Fruit fly (Drosophila melanogaster) whole organism, embryonic: Measurements from ENCODE around the gene dUTPase.

Experiments used
- CG10209 ChIP-seq: fragments of 200-800 bp; sonication (Bioruptor generic); optimal IDR thresholded peaks from 3 replicates; lab custom pipeline; 2017; ENCODE audit warnings: missing biosample characterization, mild to moderate bottlenecking, missing genetic modification characterization, missing genetic modification reagents
- CG12155 ChIP-seq: fragments of 200-800 bp; sonication (Bioruptor generic); optimal IDR thresholded peaks from 3 replicates; lab custom pipeline; 2016; ENCODE audit warnings: missing biosample characterization, missing genetic modification characterization
- CG12219 ChIP-seq: fragments of 200-800 bp; sonication (Bioruptor generic); optimal IDR thresholded peaks from 3 replicates; lab custom pipeline; 2018; ENCODE audit warnings: missing biosample characterization, mild to moderate bottlenecking, missing genetic modification characterization
- CG12299 ChIP-seq: fragments of 200-800 bp; sonication (Bioruptor generic); optimal IDR thresholded peaks from 2 replicates; lab custom pipeline; 2018; ENCODE audit warnings: missing biosample characterization, mild to moderate bottlenecking, missing genetic modification characterization
- CG12769 ChIP-seq: fragments of 200-800 bp; sonication (Bioruptor generic); optimal IDR thresholded peaks from 2 replicates; lab custom pipeline; 2019; ENCODE audit warnings: missing biosample characterization, mild to moderate bottlenecking, missing genetic modification characterization, moderate library complexity
- CG13296 ChIP-seq: fragments of 200-800 bp; sonication (Bioruptor generic); optimal IDR thresholded peaks from 3 replicates; lab custom pipeline; 2018; ENCODE audit warnings: missing biosample characterization, mild to moderate bottlenecking, missing genetic modification characterization
- CG13424 ChIP-seq: fragments of 200-800 bp; sonication (Bioruptor generic); optimal IDR thresholded peaks from 2 replicates; lab custom pipeline; 2019; ENCODE audit warnings: missing biosample characterization, mild to moderate bottlenecking, missing genetic modification characterization, moderate library complexity
- CG15269 ChIP-seq: fragments of 200-800 bp; sonication (Bioruptor generic); optimal IDR thresholded peaks from 2 replicates; lab custom pipeline; 2018; ENCODE audit warnings: missing biosample characterization, mild to moderate bottlenecking, missing genetic modification characterization, moderate library complexity
- CG1647 ChIP-seq: fragments of 200-800 bp; sonication (Bioruptor generic); optimal IDR thresholded peaks from 3 replicates; lab custom pipeline; 2016; ENCODE audit warnings: missing biosample characterization, missing genetic modification characterization
- CG2889 ChIP-seq: fragments of 200-800 bp; sonication (Bioruptor generic); IDR thresholded peaks from 3 replicates; pipeline ENCODE4 v1.3.6; 2022; ENCODE audit warnings: missing biosample characterization, missing genetic modification characterization
- CG32767 ChIP-seq: fragments of 200-800 bp; sonication (Bioruptor generic); IDR thresholded peaks from 2 replicates; pipeline ENCODE4 v1.3.6; 2022; ENCODE audit warnings: missing biosample characterization, missing genetic modification characterization
- CG33557 ChIP-seq: fragments of 200-800 bp; sonication (Bioruptor generic); optimal IDR thresholded peaks from 2 replicates; lab custom pipeline; 2019; ENCODE audit warnings: missing biosample characterization, mild to moderate bottlenecking, missing genetic modification characterization, moderate library complexity
- CG4360 ChIP-seq: fragments of 200-800 bp; sonication (Bioruptor generic); IDR thresholded peaks from 2 replicates; pipeline ENCODE4 v1.3.6; 2022; ENCODE audit warnings: missing biosample characterization, missing genetic modification characterization
- CG43689 ChIP-seq: fragments of 200-800 bp; sonication (Bioruptor generic); IDR thresholded peaks from 2 replicates; pipeline ENCODE4 v1.3.6; 2022; ENCODE audit warnings: missing biosample characterization, missing genetic modification characterization
- CG4424 ChIP-seq: fragments of 200-800 bp; sonication (Bioruptor generic); optimal IDR thresholded peaks from 3 replicates; lab custom pipeline; 2016; ENCODE audit warnings: missing biosample characterization, missing genetic modification characterization
- CG4617 ChIP-seq: fragments of 200-800 bp; sonication (Bioruptor generic); optimal IDR thresholded peaks from 3 replicates; lab custom pipeline; 2016; ENCODE audit warnings: missing biosample characterization, missing genetic modification characterization, borderline replicate concordance
- CG4820 ChIP-seq: fragments of 200-800 bp; sonication (Bioruptor generic); optimal IDR thresholded peaks from 3 replicates; lab custom pipeline; 2016; ENCODE audit warnings: missing biosample characterization, missing genetic modification characterization
- CG4854 ChIP-seq: fragments of 200-800 bp; sonication (Bioruptor generic); optimal IDR thresholded peaks from 2 replicates; lab custom pipeline; 2016; ENCODE audit warnings: missing biosample characterization, missing genetic modification characterization, inconsistent platforms
- CG6854 ChIP-seq: fragments of 200-800 bp; sonication (Bioruptor generic); optimal IDR thresholded peaks from 3 replicates; lab custom pipeline; 2017; ENCODE audit warnings: missing biosample characterization, mild to moderate bottlenecking, missing genetic modification characterization
- CrebB ChIP-seq: fragments of 200-800 bp; sonication (Bioruptor generic); optimal IDR thresholded peaks from 3 replicates; lab custom pipeline; 2018; ENCODE audit warnings: missing biosample characterization, mild to moderate bottlenecking, missing genetic modification characterization
- Elba2 ChIP-seq: fragments of 200-800 bp; sonication (Bioruptor generic); optimal IDR thresholded peaks from 3 replicates; lab custom pipeline; 2016; ENCODE audit warnings: missing biosample characterization, missing genetic modification characterization
- Gsc ChIP-seq: fragments of 200-800 bp; sonication (Bioruptor generic); IDR thresholded peaks from 2 replicates; pipeline ENCODE4 v1.3.6; 2022; ENCODE audit warnings: missing biosample characterization, missing genetic modification characterization
- Hand ChIP-seq: fragments of 200-800 bp; sonication (Bioruptor generic); optimal IDR thresholded peaks from 2 replicates; lab custom pipeline; 2017; ENCODE audit warnings: mild to moderate bottlenecking, missing biosample characterization, missing genetic modification reagents, missing genetic modification characterization
- Meics ChIP-seq: fragments of 200-800 bp; sonication (Bioruptor generic); optimal IDR thresholded peaks from 2 replicates; lab custom pipeline; 2017; ENCODE audit warnings: missing biosample characterization, mild to moderate bottlenecking, missing genetic modification characterization
- Nf-YB ChIP-seq: fragments of 200-800 bp; sonication (Bioruptor generic); optimal IDR thresholded peaks from 3 replicates; lab custom pipeline; 2019; ENCODE audit warnings: missing biosample characterization, mild to moderate bottlenecking, missing genetic modification characterization, moderate library complexity
- Nf-YC ChIP-seq: fragments of 200-800 bp; optimal IDR thresholded peaks from 3 replicates; lab custom pipeline; 2019; ENCODE audit warnings: missing biosample characterization, mild to moderate bottlenecking, missing genetic modification characterization, moderate library complexity
- Opbp ChIP-seq: fragments of 200-800 bp; sonication (Bioruptor generic); IDR thresholded peaks from 3 replicates; pipeline ENCODE4 v1.3.6; 2022; ENCODE audit warnings: missing biosample characterization, missing genetic modification characterization; ENCODE audit not compliant: partially characterized antibody
- Stat92E ChIP-seq, 3 experiments: fragments of >200 bp in 2 of 3; fragments of 200-800 bp in 1 of 3; sonication (Bioruptor generic) in 1 of 3; optimal IDR thresholded peaks; 2 replicates each; lab custom pipeline; 2017 to 2019; ENCODE audit warnings: missing biosample characterization in 3 of 3, missing genetic modification characterization in 3 of 3, mild to moderate bottlenecking in 1 of 3, moderate library complexity in 1 of 3
- TFAM ChIP-seq: fragments of 200-800 bp; sonication (Bioruptor generic); optimal IDR thresholded peaks from 2 replicates; lab custom pipeline; 2017; ENCODE audit warnings: missing biosample characterization, missing genetic modification characterization, inconsistent platforms
- abd-A ChIP-seq: fragments of 200-800 bp; sonication (Bioruptor generic); optimal IDR thresholded peaks from 3 replicates; lab custom pipeline; 2019; ENCODE audit warnings: missing biosample characterization, mild to moderate bottlenecking, missing genetic modification characterization, moderate library complexity
- ap ChIP-seq: fragments of 200-800 bp; sonication (Bioruptor generic); IDR thresholded peaks from 2 replicates; pipeline ENCODE4 v1.3.6; 2022; ENCODE audit warnings: missing biosample characterization, missing genetic modification characterization
- dan ChIP-seq: fragments of 200-800 bp; sonication (Bioruptor generic); IDR thresholded peaks from 2 replicates; pipeline ENCODE4 v1.3.6; 2022; ENCODE audit warnings: missing biosample characterization, missing genetic modification characterization
- danr ChIP-seq: fragments of 200-800 bp; sonication (Bioruptor generic); IDR thresholded peaks from 2 replicates; pipeline ENCODE4 v1.3.6; 2022; ENCODE audit warnings: missing biosample characterization, missing genetic modification characterization
- dpn ChIP-seq, 2 experiments: fragments of 200-800 bp; sonication (Bioruptor generic); optimal IDR thresholded peaks; 3 replicates each; lab custom pipeline; 2016; ENCODE audit warnings: missing biosample characterization in 2 of 2, missing genetic modification characterization in 2 of 2
- h ChIP-seq: fragments of >200 bp; optimal IDR thresholded peaks from 2 replicates; lab custom pipeline; 2017
- hkb ChIP-seq, 2 experiments: fragments of 200-800 bp in 1 of 2; fragments of >200 bp in 1 of 2; sonication (Bioruptor generic) in 1 of 2; IDR thresholded peaks in 1 of 2; optimal IDR thresholded peaks in 1 of 2; 2 replicates each; pipeline versions ENCODE4 v1.3.6 to Lab custom; 2017 to 2022; ENCODE audit warnings: missing biosample characterization in 1 of 2, missing genetic modification characterization in 1 of 2
- jing ChIP-seq: fragments of 200-800 bp; sonication (Bioruptor generic); optimal IDR thresholded peaks from 2 replicates; lab custom pipeline; 2018; ENCODE audit warnings: missing biosample characterization, mild to moderate bottlenecking, missing genetic modification characterization
- kay ChIP-seq: fragments of 200-800 bp; sonication (Bioruptor generic); optimal IDR thresholded peaks from 2 replicates; lab custom pipeline; 2016; ENCODE audit warnings: missing biosample characterization, missing genetic modification characterization
- lola ChIP-seq, 3 experiments: fragments of >200 bp in 2 of 3; fragments of 200-800 bp in 1 of 3; sonication (Bioruptor generic) in 1 of 3; optimal IDR thresholded peaks; 2 replicates each; lab custom pipeline; 2017 to 2019; ENCODE audit warnings: missing biosample characterization in 3 of 3, missing genetic modification characterization in 3 of 3, mild to moderate bottlenecking in 1 of 3, moderate library complexity in 1 of 3
- nerfin-1 ChIP-seq: fragments of 200-800 bp; sonication (Bioruptor generic); optimal IDR thresholded peaks from 3 replicates; lab custom pipeline; 2019; ENCODE audit warnings: missing biosample characterization, mild to moderate bottlenecking, missing genetic modification characterization, moderate library complexity
- pfk ChIP-seq: fragments of 200-800 bp; sonication (Bioruptor generic); optimal IDR thresholded peaks from 2 replicates; lab custom pipeline; 2018; ENCODE audit warnings: missing biosample characterization, mild to moderate bottlenecking, missing genetic modification characterization, moderate library complexity
- sob ChIP-seq: fragments of 200-800 bp; sonication (Bioruptor generic); IDR thresholded peaks from 2 replicates; pipeline ENCODE4 v1.3.6; 2022; ENCODE audit warnings: missing biosample characterization, missing genetic modification characterization
- tgo ChIP-seq: fragments of 200-800 bp; sonication (Bioruptor generic); IDR thresholded peaks from 3 replicates; pipeline ENCODE4 v1.3.6; 2022; ENCODE audit warnings: missing biosample characterization, missing genetic modification characterization
- tna ChIP-seq: fragments of 200-800 bp; sonication (Bioruptor generic); IDR thresholded peaks from 2 replicates; pipeline ENCODE4 v1.3.6; 2022; ENCODE audit warnings: missing biosample characterization, missing genetic modification characterization; ENCODE audit not compliant: partially characterized antibody
- vnd ChIP-seq: fragments of 200-800 bp; sonication (Bioruptor generic); IDR thresholded peaks from 3 replicates; pipeline ENCODE4 v1.3.6; 2022; ENCODE audit warnings: missing biosample characterization, missing genetic modification characterization; ENCODE audit not compliant: partially characterized antibody

The dUTPase gene

dm6 chr2L:10964493-10964892, 46.6 kb upstream of the dUTPase start (continued):
- TF ChIP-seq Elba2 (GFP tag; lab: Kevin White, UChicago) (no peak), CrebB (tag; lab: Kevin White, UChicago) (no peak), tna (GFP tag; lab: Robert Waterston, UW) (no peak), CG12769 (tag; lab: Kevin White, UChicago) (peak; percentile 2), CG4617 (GFP tag; lab: Kevin White, UChicago) (no peak), jing (GFP tag; lab: Kevin White, UChicago) (no peak), CG32767 (GFP tag; lab: Robert Waterston, UW) (no peak), vnd (no peak), CG4820 (GFP tag; lab: Kevin White, UChicago) (peak; percentile 27), CG13424 (tag; lab: Kevin White, UChicago) (peak; percentile 32), Hand (no peak), CG4360 (GFP tag; lab: Robert Waterston, UW) (0 out of 2 replicates have a peak, but pooled peaks have one; percentile 22), CG4424 (GFP tag; lab: Kevin White, UChicago) (no peak), Nf-YB (GFP tag; lab: Kevin White, UChicago) (no peak), CG12299 (tag; lab: Kevin White, UChicago) (no peak), CG15269 (tag; lab: Kevin White, UChicago) (no peak), CG33557 (GFP tag; lab: Kevin White, UChicago) (peak; percentile 56), CG13296 (GFP tag; lab: Kevin White, UChicago) (no peak), CG43689 (GFP tag; lab: Robert Waterston, UW) (no peak), dan (GFP tag; lab: Robert Waterston, UW) (no peak), Nf-YC (no peak), CG4854 (no peak), Stat92E (GFP tag; optimal IDR thresholded peaks at IDR 0.05; lab: Kevin White, UChicago) (no peak), CG2889 (GFP tag; lab: Robert Waterston, UW) (no peak), nerfin-1 (tag; lab: Kevin White, UChicago) (peak; percentile 32), h (no peak), dpn (GFP tag; optimal IDR thresholded peaks at IDR 0.05; lab: Kevin White, UChicago) (no peak), Gsc (GFP tag; lab: Robert Waterston, UW) (no peak), CG1647 (GFP tag; lab: Kevin White, UChicago) (no peak), pfk (GFP tag; lab: Kevin White, UChicago) (peak; percentile 40), sob (GFP tag; lab: Robert Waterston, UW) (no peak), abd-A (tag; lab: Kevin White, UChicago) (no peak), tgo (GFP tag; lab: Robert Waterston, UW) (no peak), TFAM (GFP tag; lab: Kevin White, UChicago) (no peak), Opbp (GFP tag; lab: Robert Waterston, UW) (0 out of 3 replicates have a peak, but pooled peaks have one; percentile 38), CG10209 (GFP tag; lab: Kevin White, UChicago) (no peak), kay (GFP tag; lab: Kevin White, UChicago) (peak; percentile 31), Meics (GFP tag; lab: Kevin White, UChicago) (no peak), hkb (optimal IDR thresholded peaks at IDR 0.05; lab: Kevin White, UChicago) (no peak), hkb (GFP tag; IDR thresholded peaks at IDR 0.05; lab: Robert Waterston, UW) (no peak), CG12219 (GFP tag; lab: Kevin White, UChicago) (no peak), danr (GFP tag; lab: Robert Waterston, UW) (no peak), ap (no peak), CG6854 (no peak), lola (GFP tag; optimal IDR thresholded peaks at IDR 0.05; lab: Kevin White, UChicago) (peak in 1 of 3 experiments; percentile 21), CG12155 (GFP tag; lab: Kevin White, UChicago) (no peak)
- TF ChIP-seq, all 482 proteins: peak for 83
